Worm (Caenorhabditis elegans) whole organism, young adult: Measurements from ENCODE around the gene C53A3.1.

ENCODE experiments used
- B0019.2 ChIP-seq: fragments of 200-800 bp; sonication (Bioruptor generic); conservative IDR thresholded peaks from 2 replicates; pipeline ENCODE4 v1.3.6; 2022; ENCODE audit warnings: missing genetic modification reagents, missing genetic modification characterization, missing compliant biosample characterization
- B0261.1 ChIP-seq: sonication (generic microtip); optimal IDR thresholded peaks from 2 replicates; lab custom pipeline; 2016; ENCODE audit warnings: mild to moderate bottlenecking, missing genetic modification characterization, moderate library complexity, missing compliant biosample characterization
- B0336.3 ChIP-seq: fragments of 200-800 bp; sonication (Bioruptor generic); IDR thresholded peaks from 2 replicates; pipeline ENCODE4 v1.3.6; 2022; ENCODE audit warnings: missing genetic modification characterization, missing compliant biosample characterization
- C06A6.2 ChIP-seq: fragments of 200-800 bp; sonication (Bioruptor generic); conservative IDR thresholded peaks from 2 replicates; pipeline ENCODE4 v1.3.6; 2022; ENCODE audit warnings: missing genetic modification characterization, missing compliant biosample characterization
- F10E7.11 ChIP-seq: sonication (generic microtip); optimal IDR thresholded peaks from 2 replicates; lab custom pipeline; 2017; ENCODE audit warnings: mild to moderate bottlenecking, missing genetic modification characterization, moderate library complexity, missing compliant biosample characterization
- F37B4.10 ChIP-seq: fragments of 200-800 bp; sonication (Bioruptor generic); IDR thresholded peaks from 2 replicates; pipeline ENCODE4 v1.3.6; 2022; ENCODE audit warnings: missing genetic modification characterization, missing compliant biosample characterization
- K12H6.12 ChIP-seq: fragments of 200-800 bp; sonication (Bioruptor generic); optimal IDR thresholded peaks from 2 replicates; lab custom pipeline; 2018; ENCODE audit warnings: mild to moderate bottlenecking, missing genetic modification characterization, missing compliant biosample characterization
- T26A5.8 ChIP-seq: sonication (generic microtip); optimal IDR thresholded peaks from 2 replicates; lab custom pipeline; 2016; ENCODE audit warnings: missing genetic modification characterization, missing compliant biosample characterization
- ZK185.1 ChIP-seq: sonication (generic microtip); optimal IDR thresholded peaks from 2 replicates; lab custom pipeline; 2016; ENCODE audit warnings: mild to moderate bottlenecking, missing genetic modification characterization, missing compliant biosample characterization; ENCODE audit not compliant: poor library complexity, severe bottlenecking
- akir-1 ChIP-seq: fragments of 200-800 bp; sonication (Bioruptor generic); optimal IDR thresholded peaks from 2 replicates; lab custom pipeline; 2018; ENCODE audit warnings: mild to moderate bottlenecking, missing genetic modification characterization, moderate library complexity, missing compliant biosample characterization
- ama-1 ChIP-seq, 3 experiments: fragments of 150-350 bp in 1 of 3; sonication (generic microtip) in 2 of 3; optimal IDR thresholded peaks; 2 replicates each; lab custom pipeline; 2014 to 2018; ENCODE audit warnings: missing biosample characterization in 2 of 3, missing genetic modification characterization in 2 of 3, missing genetic modification reagents in 2 of 3
- atf-7 ChIP-seq: sonication (generic microtip); optimal IDR thresholded peaks from 2 replicates; lab custom pipeline; 2017; ENCODE audit warnings: mild to moderate bottlenecking, missing genetic modification characterization, missing compliant biosample characterization
- attf-3 ChIP-seq: fragments of 200-800 bp; sonication (Bioruptor generic); conservative IDR thresholded peaks from 2 replicates; pipeline ENCODE4 v1.3.6; 2022; ENCODE audit warnings: missing genetic modification reagents, missing genetic modification characterization, missing compliant biosample characterization
- bed-1 ChIP-seq: fragments of 200-800 bp; sonication (Bioruptor generic); IDR thresholded peaks from 2 replicates; pipeline ENCODE4 v1.3.6; 2022; ENCODE audit warnings: missing genetic modification reagents, missing genetic modification characterization, missing compliant biosample characterization
- cebp-1 ChIP-seq, 2 experiments: fragments of 200-800 bp in 1 of 2; sonication (Bioruptor generic) in 1 of 2; sonication (generic microtip) in 1 of 2; IDR thresholded peaks in 1 of 2; optimal IDR thresholded peaks in 1 of 2; 2 replicates each; pipeline versions ENCODE4 v1.3.6 to Lab custom; 2017 to 2022; ENCODE audit warnings: missing compliant biosample characterization in 2 of 2, missing genetic modification characterization in 2 of 2, mild to moderate bottlenecking in 1 of 2, missing genetic modification reagents in 1 of 2, moderate library complexity in 1 of 2
- ceh-79 ChIP-seq: sonication (generic microtip); optimal IDR thresholded peaks from 2 replicates; lab custom pipeline; 2017; ENCODE audit warnings: mild to moderate bottlenecking, missing genetic modification characterization, missing compliant biosample characterization
- hlh-12 ChIP-seq: sonication (generic microtip); optimal IDR thresholded peaks from 2 replicates; lab custom pipeline; 2016; ENCODE audit warnings: missing genetic modification characterization, missing compliant biosample characterization
- lin-35 ChIP-seq, 3 experiments: fragments of 150-350 bp in 2 of 3; sonication (generic microtip) in 1 of 3; optimal IDR thresholded peaks; 2 replicates each; lab custom pipeline; 2014 to 2018; ENCODE audit warnings: missing biosample characterization in 3 of 3, missing genetic modification characterization in 3 of 3, missing genetic modification reagents in 3 of 3
- madf-3 ChIP-seq: fragments of 200-800 bp; sonication (Bioruptor generic); IDR thresholded peaks from 2 replicates; pipeline ENCODE4 v1.3.6; 2022; ENCODE audit warnings: missing genetic modification reagents, missing genetic modification characterization, missing compliant biosample characterization
- nfya-2 ChIP-seq: fragments of 200-800 bp; sonication (Bioruptor generic); IDR thresholded peaks from 2 replicates; pipeline ENCODE4 v1.3.6; 2022; ENCODE audit warnings: missing genetic modification reagents, missing genetic modification characterization, missing compliant biosample characterization
- nfyb-1 ChIP-seq: fragments of 200-800 bp; sonication (Bioruptor generic); IDR thresholded peaks from 2 replicates; pipeline ENCODE4 v1.3.6; 2022; ENCODE audit warnings: missing genetic modification reagents, missing genetic modification characterization, missing compliant biosample characterization
- nhr-120 ChIP-seq: fragments of 200-800 bp; sonication (Bioruptor generic); IDR thresholded peaks from 2 replicates; pipeline ENCODE4 v1.3.6; 2022; ENCODE audit warnings: missing genetic modification characterization, missing compliant biosample characterization
- nhr-80 ChIP-seq: sonication (generic microtip); optimal IDR thresholded peaks from 2 replicates; lab custom pipeline; 2016; ENCODE audit warnings: missing genetic modification characterization, missing compliant biosample characterization
- rec-8 ChIP-seq, 2 experiments: sonication (generic microtip); optimal IDR thresholded peaks; 2 replicates each; lab custom pipeline; 2016; ENCODE audit warnings: mild to moderate bottlenecking in 2 of 2, missing genetic modification characterization in 2 of 2, missing genetic modification reagents in 2 of 2, missing genotype in 2 of 2, missing biosample characterization in 1 of 2, missing compliant biosample characterization in 1 of 2, moderate library complexity in 1 of 2
- tbx-9 ChIP-seq: sonication (generic microtip); optimal IDR thresholded peaks from 2 replicates; lab custom pipeline; 2016; ENCODE audit warnings: borderline replicate concordance, missing genetic modification characterization, inconsistent platforms, missing compliant biosample characterization
- ztf-18 ChIP-seq: sonication (generic microtip); optimal IDR thresholded peaks from 2 replicates; lab custom pipeline; 2016; ENCODE audit warnings: missing genotype, mild to moderate bottlenecking, missing genetic modification characterization, missing compliant biosample characterization
- ztf-26 ChIP-seq: sonication (generic microtip); optimal IDR thresholded peaks from 2 replicates; lab custom pipeline; 2017; ENCODE audit warnings: missing genetic modification characterization, missing compliant biosample characterization
- ztf-28 ChIP-seq: fragments of 200-800 bp; sonication (Bioruptor generic); IDR thresholded peaks from 2 replicates; pipeline ENCODE4 v1.3.6; 2022; ENCODE audit warnings: missing genetic modification reagents, missing genetic modification characterization, missing compliant biosample characterization

The C53A3.1 gene

DNA sequence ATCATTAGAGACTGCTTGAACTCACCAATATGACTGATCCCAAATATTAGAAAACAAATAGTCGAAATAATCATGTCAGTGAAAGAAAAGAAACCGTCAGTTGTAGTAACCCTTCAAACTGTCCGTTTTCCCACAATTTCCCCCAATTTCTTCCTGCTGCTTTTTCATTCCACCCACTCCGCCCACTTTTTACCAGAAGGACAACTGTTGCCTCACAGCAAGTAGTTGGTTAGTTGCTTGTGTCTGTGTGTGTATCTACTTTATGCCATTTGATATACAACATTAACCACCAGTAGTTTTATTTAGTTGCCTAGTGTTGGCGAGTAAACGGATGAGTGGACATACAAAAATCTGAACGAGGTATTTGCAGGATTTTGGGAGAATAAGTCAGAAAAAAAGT, 43.5 kb downstream of the C53A3.1 start, which contains the start of gene K09H11.9:
K09H11.9 (minus strand) TSS at position 101 of the 400 bp plus-strand sequence.
- TF ChIP-seq madf-3 (GFP tag; lab: Robert Waterston, UW) (0 out of 2 replicates have a peak, but pooled peaks have one; percentile 30), T26A5.8 (no peak)

ce11 chrV:5713510-5713909, 46.5 kb downstream of the C53A3.1 start:
- no peak for TF ChIP-seq rec-8 (tag; optimal IDR thresholded peaks at IDR 0.05; lab: Kevin White, UChicago)
- TF ChIP-seq lin-35 (GFP tag; optimal IDR thresholded peaks at IDR 0.05; lab: Kevin White, UChicago): no peak
- TF ChIP-seq atf-7 (tag; lab: Kevin White, UChicago): no peak
- TF ChIP-seq nhr-120 (GFP tag; lab: Robert Waterston, UW): no peak
- no peak for TF ChIP-seq F37B4.10 (GFP tag; lab: Robert Waterston, UW)
- no peak for TF ChIP-seq ztf-18 (tag; lab: Kevin White, UChicago)
- no peak for TF ChIP-seq akir-1 (GFP tag; lab: Kevin White, UChicago)
- no peak for TF ChIP-seq nfyb-1
- TF ChIP-seq nfya-2 (GFP tag; lab: Robert Waterston, UW): no peak
- no peak for TF ChIP-seq bed-1 (GFP tag; lab: Robert Waterston, UW)
- TF ChIP-seq tbx-9 (tag; lab: Kevin White, UChicago): no peak
- no peak for TF ChIP-seq ama-1 (optimal IDR thresholded peaks at IDR 0.05; lab: Kevin White, UChicago)
- TF ChIP-seq ama-1 (GFP tag; optimal IDR thresholded peaks at IDR 0.05; lab: Kevin White, UChicago): no peak
- no peak for TF ChIP-seq ztf-26 (tag; lab: Kevin White, UChicago)
- TF ChIP-seq, all 124 proteins: peak for 0

- TF ChIP-seq F37B4.10 (GFP tag; lab: Robert Waterston, UW) (no peak), C06A6.2 (GFP tag; lab: Robert Waterston, UW) (no peak), B0019.2 (GFP tag; lab: Robert Waterston, UW) (no peak), ztf-28 (GFP tag; lab: Robert Waterston, UW) (no peak), B0336.3 (GFP tag; lab: Robert Waterston, UW) (0 out of 2 replicates have a peak, but pooled peaks have one; percentile 17), cebp-1 (GFP tag; IDR thresholded peaks at IDR 0.05; lab: Robert Waterston, UW) (no peak), cebp-1 (tag; optimal IDR thresholded peaks at IDR 0.05; lab: Kevin White, UChicago) (peak; percentile 14), hlh-12 (no peak), K12H6.12 (tag; lab: Kevin White, UChicago) (no peak), nhr-80 (tag; lab: Kevin White, UChicago) (peak; percentile 78), B0261.1 (tag; lab: Kevin White, UChicago) (no peak), ceh-79 (tag; lab: Kevin White, UChicago) (no peak), ZK185.1 (tag; lab: Kevin White, UChicago) (no peak), F10E7.11 (no peak)
These were observed 47.4 kb downstream of the C53A3.1 start, which contains the start of gene gcst-1 for ce11 chrV:5712652-5713051. TSS of gene gcst-1 (plus strand) at chrV:5712928.

DNA sequence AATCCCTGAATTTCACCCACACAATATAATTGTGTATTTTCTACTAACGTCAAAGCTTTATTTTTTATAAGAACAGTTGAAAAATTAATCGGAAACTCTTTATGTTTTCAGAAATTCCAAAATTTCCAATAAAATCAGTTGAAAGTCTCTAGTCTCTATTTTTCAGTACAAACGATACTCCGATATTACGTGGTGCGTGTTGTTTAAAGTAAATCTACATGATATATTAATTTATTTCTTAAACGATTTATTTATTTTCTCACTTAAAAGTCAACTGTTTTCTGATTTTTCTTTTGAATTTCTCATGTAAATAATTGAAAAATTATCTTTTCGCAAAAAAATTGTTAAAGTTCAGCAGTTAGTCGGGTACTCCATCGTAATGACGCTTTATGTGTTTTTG, 47.8 kb downstream of the C53A3.1 start:
- peak; percentile 70 for TF ChIP-seq attf-3 (GFP tag; lab: Robert Waterston, UW)
- no peak for TF ChIP-seq B0019.2 (GFP tag; lab: Robert Waterston, UW)
- TF ChIP-seq, all 124 proteins: peak for 1
